Worm (Caenorhabditis elegans) whole organism, L2 larva: Measurements from ENCODE around the gene unc-61.

ENCODE experiments used
- ZK546.5 ChIP-seq: sonication (generic microtip); optimal IDR thresholded peaks from 2 replicates; lab custom pipeline; 2017; ENCODE audit warnings: missing biosample characterization, missing genetic modification characterization
- ama-1 ChIP-seq: fragments of 150-350 bp; optimal IDR thresholded peaks from 2 replicates; lab custom pipeline; 2018; ENCODE audit warnings: inconsistent platforms
- ceh-82 ChIP-seq: fragments of 150-350 bp; optimal IDR thresholded peaks from 2 replicates; lab custom pipeline; 2014; ENCODE audit warnings: missing biosample characterization, missing genetic modification characterization
- lin-13 ChIP-seq: fragments of 150-350 bp; optimal IDR thresholded peaks from 2 replicates; lab custom pipeline; 2014; ENCODE audit warnings: missing biosample characterization, missing genetic modification reagents, missing genetic modification characterization
- lin-39 ChIP-seq: fragments of 150-350 bp; optimal IDR thresholded peaks from 2 replicates; lab custom pipeline; 2014; ENCODE audit warnings: missing biosample characterization, missing genetic modification reagents, missing genetic modification characterization
- mdl-1 ChIP-seq, 2 experiments: fragments of 150-350 bp in 1 of 2; sonication (generic microtip) in 1 of 2; optimal IDR thresholded peaks; 2 replicates each; lab custom pipeline; 2017; ENCODE audit warnings: missing biosample characterization in 2 of 2, missing genetic modification characterization in 2 of 2
- unc-55 ChIP-seq: fragments of 150-350 bp; sonication (generic microtip); optimal IDR thresholded peaks from 3 replicates; lab custom pipeline; 2014; ENCODE audit warnings: missing biosample characterization, missing genetic modification reagents, missing genetic modification characterization
- unc-62 ChIP-seq: fragments of 150-350 bp; optimal IDR thresholded peaks from 2 replicates; lab custom pipeline; 2014; ENCODE audit warnings: missing biosample characterization, missing genetic modification reagents, missing genetic modification characterization

DNA sequence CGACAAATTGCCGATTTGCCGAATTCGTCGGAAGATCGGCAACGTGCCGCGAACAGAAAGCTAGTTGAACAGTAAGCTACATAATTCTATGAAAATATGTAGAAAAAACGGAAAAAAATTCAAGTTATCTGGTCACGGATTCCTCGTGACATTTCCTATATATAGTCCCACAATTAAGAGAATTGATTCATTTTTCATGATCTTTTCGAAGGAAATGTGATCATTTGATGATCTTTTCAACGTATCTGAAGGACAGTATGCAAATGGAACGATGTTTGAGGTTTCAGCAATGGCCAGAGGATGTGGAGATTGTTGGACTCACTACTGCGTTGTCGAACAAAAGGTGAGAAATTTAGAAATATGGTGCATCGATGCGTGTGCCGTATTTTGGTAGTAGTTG, 26.1 kb downstream of the unc-61 start, which contains the start of gene R08A2.9:
- TF ChIP-seq lin-13 (GFP tag; lab: Kevin White, UChicago) (no peak), mdl-1 (tag; optimal IDR thresholded peaks at IDR 0.05; lab: Kevin White, UChicago) (no peak), lin-39 (tag; lab: Kevin White, UChicago) (no peak), ZK546.5 (no peak), unc-62 (GFP tag; lab: Kevin White, UChicago) (no peak), ceh-82 (tag; lab: Kevin White, UChicago) (no peak), ama-1 (lab: Kevin White, UChicago) (no peak), unc-55 (GFP tag; lab: Kevin White, UChicago) (no peak)
